Fruit fly (Drosophila melanogaster): ENCODE results near the gene CG9951.

CG9951 gene

DNA sequence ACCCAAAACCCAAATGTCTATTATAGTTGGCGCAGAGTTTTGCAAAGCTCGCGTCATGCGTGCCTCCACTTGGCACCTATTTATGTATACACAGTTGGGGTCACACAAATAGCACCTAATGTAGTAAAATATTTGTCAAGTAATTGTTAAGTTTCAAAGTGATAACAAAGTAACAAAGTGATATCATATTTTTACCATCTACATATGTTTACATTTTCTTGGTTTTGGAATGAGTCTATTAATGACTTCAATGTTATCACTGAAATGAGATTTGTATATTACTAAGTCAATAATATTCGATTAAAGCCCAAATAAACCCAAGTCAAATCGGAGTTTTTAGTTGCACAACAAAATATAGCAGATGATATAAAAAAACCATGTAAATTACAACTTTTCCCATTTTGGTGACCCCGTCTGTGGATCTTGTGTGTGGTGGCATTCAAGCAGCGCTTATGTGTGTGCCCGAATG lies 9.6 kb downstream of the CG9951 start (continued):
- no peak for TF ChIP-seq Lim3 (GFP tag; IDR thresholded peaks at IDR 0.05)
- no peak for TF ChIP-seq amos (GFP tag; IDR thresholded peaks at IDR 0.05; ENCODE audit: partially characterized antibody)
- TF ChIP-seq gro (GFP tag; optimal IDR thresholded peaks at IDR 0.05), result no peak
- no peak for TF ChIP-seq YL-1 (GFP tag; optimal IDR thresholded peaks at IDR 0.05)
- TF ChIP-seq CG6175 (GFP tag; IDR thresholded peaks at IDR 0.05), result 0 out of 3 replicates have a peak, but pooled peaks have one; percentile 7
- TF ChIP-seq Ssrp (tag; optimal IDR thresholded peaks at IDR 0.05), result peak; percentile 72
- TF ChIP-seq CG17385 (GFP tag; optimal IDR thresholded peaks at IDR 0.05), result peak; percentile 73
- no peak for TF ChIP-seq CG17802 (tag; optimal IDR thresholded peaks at IDR 0.05)
- peak; percentile 27; the same call in 1 of the 2 replicates for TF ChIP-seq Ada2b (GFP tag; IDR thresholded peaks at IDR 0.05)
- no peak for TF ChIP-seq Six4 (GFP tag; optimal IDR thresholded peaks at IDR 0.05)
- TF ChIP-seq row (GFP tag; IDR thresholded peaks at IDR 0.05), result peak; percentile 74
- peak; percentile 59 for TF ChIP-seq CG18476 (GFP tag; optimal IDR thresholded peaks at IDR 0.05)
- no peak for TF ChIP-seq CG13894 (tag; optimal IDR thresholded peaks at IDR 0.05)
- peak; percentile 51 for TF ChIP-seq Abd-B (GFP tag; optimal IDR thresholded peaks at IDR 0.05)
- no peak for TF ChIP-seq chm (GFP tag; IDR thresholded peaks at IDR 0.05)
- TF ChIP-seq pb (GFP tag; optimal IDR thresholded peaks at IDR 0.05), result peak; percentile 69
- TF ChIP-seq phol (tag; optimal IDR thresholded peaks at IDR 0.05), result peak; percentile 82
- no peak for TF ChIP-seq C15 (GFP tag; IDR thresholded peaks at IDR 0.05)
- peak; percentile 87 for TF ChIP-seq gem (tag; optimal IDR thresholded peaks at IDR 0.05)
- TF ChIP-seq CG2202 (tag; optimal IDR thresholded peaks at IDR 0.05), result peak; percentile 49
- no peak for TF ChIP-seq repo (GFP tag; optimal IDR thresholded peaks at IDR 0.05)
- TF ChIP-seq sens-2 (GFP tag; IDR thresholded peaks at IDR 0.05), result no peak
- TF ChIP-seq CG3726 (GFP tag; IDR thresholded peaks at IDR 0.05), result no peak
- peak; percentile 34 for TF ChIP-seq Mad (GFP tag; optimal IDR thresholded peaks at IDR 0.05)
- TF ChIP-seq lov (optimal IDR thresholded peaks at IDR 0.05), result no peak
- TF ChIP-seq lov (GFP tag; IDR thresholded peaks at IDR 0.05), result no peak
- TF ChIP-seq Spps (tag; optimal IDR thresholded peaks at IDR 0.05), result no peak
- TF ChIP-seq grn (GFP tag; optimal IDR thresholded peaks at IDR 0.05), result no peak
- TF ChIP-seq CG13775 (GFP tag; optimal IDR thresholded peaks at IDR 0.05), result peak; percentile 57
- no peak for TF ChIP-seq dati (GFP tag; IDR thresholded peaks at IDR 0.05)
- peak; percentile 54 for TF ChIP-seq twi (tag; optimal IDR thresholded peaks at IDR 0.05)
- 0 out of 2 replicates have a peak, but pooled peaks have one; percentile 19 for TF ChIP-seq E2f1 (GFP tag; IDR thresholded peaks at IDR 0.05)
- TF ChIP-seq al (GFP tag; IDR thresholded peaks at IDR 0.05), result no peak; the same call in 1 of the 2 replicates
- TF ChIP-seq Scr (GFP tag; IDR thresholded peaks at IDR 0.05; ENCODE audit: partially characterized antibody), result no peak
- TF ChIP-seq CG10565 (GFP tag; optimal IDR thresholded peaks at IDR 0.05), result no peak
- TF ChIP-seq eyg (GFP tag; optimal IDR thresholded peaks at IDR 0.05), result peak; percentile 53
- no peak for TF ChIP-seq ERR (GFP tag; optimal IDR thresholded peaks at IDR 0.05)
- peak; percentile 10 for TF ChIP-seq CG30020 (tag; optimal IDR thresholded peaks at IDR 0.05)
- TF ChIP-seq CG10209 (GFP tag; optimal IDR thresholded peaks at IDR 0.05), result peak; percentile 78
- no peak for TF ChIP-seq CG10431 (GFP tag; optimal IDR thresholded peaks at IDR 0.05)
- peak; percentile 25 for TF ChIP-seq CG13624 (GFP tag; optimal IDR thresholded peaks at IDR 0.05)
- no peak for TF ChIP-seq crol (GFP tag; IDR thresholded peaks at IDR 0.05)
- TF ChIP-seq Mes4 (GFP tag; optimal IDR thresholded peaks at IDR 0.05), result peak; percentile 14
- peak; percentile 56 for TF ChIP-seq disco-r (GFP tag; optimal IDR thresholded peaks at IDR 0.05)
- TF ChIP-seq NK7.1 (GFP tag; optimal IDR thresholded peaks at IDR 0.05), result peak; percentile 50
- peak; percentile 50 for TF ChIP-seq CG31388 (GFP tag; optimal IDR thresholded peaks at IDR 0.05)
- TF ChIP-seq CG2120 (GFP tag; optimal IDR thresholded peaks at IDR 0.05), result peak; percentile 80
- no peak for TF ChIP-seq vnd (GFP tag; IDR thresholded peaks at IDR 0.05; ENCODE audit: partially characterized antibody)
- no peak for TF ChIP-seq CG4282 (GFP tag; optimal IDR thresholded peaks at IDR 0.05)
- no peak for TF ChIP-seq CG13123 (GFP tag; optimal IDR thresholded peaks at IDR 0.05)
- peak; percentile 46 for TF ChIP-seq tx (GFP tag; optimal IDR thresholded peaks at IDR 0.05)
- peak; percentile 8 for TF ChIP-seq NC2β (GFP tag; optimal IDR thresholded peaks at IDR 0.05)

Measured in whole organism, embryonic.